Fruit fly (Drosophila melanogaster) whole organism, embryonic: ENCODE measurements around the gene CG17349.

Experiments
- Atf6 ChIP-seq: fragments of 200-800 bp; sonication (Bioruptor generic); IDR thresholded peaks from 2 replicates; pipeline ENCODE4 v1.3.6; 2022; ENCODE audit warnings: missing biosample characterization, missing genetic modification characterization
- Awh ChIP-seq: fragments of 200-800 bp; sonication (Bioruptor generic); IDR thresholded peaks from 2 replicates; pipeline ENCODE4, ENCODE4 v1.3.6; 2022; ENCODE audit warnings: missing biosample characterization, missing genetic modification characterization
- CG10274 ChIP-seq: fragments of 200-800 bp; sonication (Bioruptor generic); optimal IDR thresholded peaks from 3 replicates; lab custom pipeline; 2017; ENCODE audit warnings: missing biosample characterization, mild to moderate bottlenecking, missing genetic modification characterization
- CG11247 ChIP-seq: fragments of 200-800 bp; sonication (Bioruptor generic); IDR thresholded peaks from 2 replicates; pipeline ENCODE4 v1.3.6; 2022; ENCODE audit warnings: missing biosample characterization, missing genetic modification characterization
- CG11504 ChIP-seq: fragments of 200-800 bp; sonication (Bioruptor generic); optimal IDR thresholded peaks from 3 replicates; lab custom pipeline; 2019; ENCODE audit warnings: missing biosample characterization, mild to moderate bottlenecking, missing genetic modification characterization, moderate library complexity
- CG12219 ChIP-seq: fragments of 200-800 bp; sonication (Bioruptor generic); optimal IDR thresholded peaks from 3 replicates; lab custom pipeline; 2018; ENCODE audit warnings: missing biosample characterization, mild to moderate bottlenecking, missing genetic modification characterization
- CG15479 ChIP-seq: fragments of 200-800 bp; sonication (Bioruptor generic); optimal IDR thresholded peaks from 3 replicates; lab custom pipeline; 2019; ENCODE audit warnings: missing biosample characterization, mild to moderate bottlenecking, missing genetic modification characterization, moderate library complexity
- CG16779 ChIP-seq: fragments of 200-800 bp; sonication (Bioruptor generic); IDR thresholded peaks from 2 replicates; pipeline ENCODE4 v1.3.6; 2022; ENCODE audit warnings: missing biosample characterization, missing genetic modification characterization
- CG17385 ChIP-seq: fragments of 200-800 bp; sonication (Bioruptor generic); optimal IDR thresholded peaks from 3 replicates; lab custom pipeline; 2018; ENCODE audit warnings: missing biosample characterization, mild to moderate bottlenecking, missing genetic modification characterization
- CG18476 ChIP-seq: fragments of 200-800 bp; sonication (Bioruptor generic); optimal IDR thresholded peaks from 2 replicates; lab custom pipeline; 2016; ENCODE audit warnings: missing biosample characterization, mild to moderate bottlenecking, missing genetic modification characterization
- CG2678 ChIP-seq: fragments of 200-800 bp; sonication (Bioruptor generic); optimal IDR thresholded peaks from 3 replicates; lab custom pipeline; 2019; ENCODE audit warnings: missing biosample characterization, mild to moderate bottlenecking, missing genetic modification characterization, moderate library complexity
- CG2712 ChIP-seq: fragments of 200-800 bp; optimal IDR thresholded peaks from 3 replicates; lab custom pipeline; 2019; ENCODE audit warnings: missing biosample characterization, mild to moderate bottlenecking, missing genetic modification characterization, moderate library complexity
- CG33557 ChIP-seq: fragments of 200-800 bp; sonication (Bioruptor generic); optimal IDR thresholded peaks from 2 replicates; lab custom pipeline; 2019; ENCODE audit warnings: missing biosample characterization, mild to moderate bottlenecking, missing genetic modification characterization, moderate library complexity
- CG4404 ChIP-seq: fragments of 200-800 bp; sonication (Bioruptor generic); IDR thresholded peaks from 2 replicates; pipeline ENCODE4 v1.3.6; 2022; ENCODE audit warnings: missing biosample characterization, missing genetic modification characterization
- CG6791 ChIP-seq: fragments of 200-800 bp; sonication (Bioruptor generic); IDR thresholded peaks from 3 replicates; pipeline ENCODE4 v1.3.6; 2022; ENCODE audit warnings: missing biosample characterization, missing genetic modification characterization; ENCODE audit not compliant: partially characterized antibody
- CG7786 ChIP-seq: fragments of 200-800 bp; sonication (Bioruptor generic); optimal IDR thresholded peaks from 2 replicates; lab custom pipeline; 2016; ENCODE audit warnings: missing biosample characterization, missing genetic modification characterization
- CG8290 ChIP-seq, 3 experiments: fragments of 200-800 bp; sonication (Bioruptor generic); optimal IDR thresholded peaks; 2 replicates each; lab custom pipeline; 2016 to 2019; ENCODE audit warnings: missing biosample characterization in 3 of 3, missing genetic modification characterization in 3 of 3, mild to moderate bottlenecking in 2 of 3, moderate library complexity in 1 of 3
- CG8944 ChIP-seq: fragments of 200-800 bp; sonication (Bioruptor generic); optimal IDR thresholded peaks from 3 replicates; lab custom pipeline; 2016; ENCODE audit warnings: missing biosample characterization, missing genetic modification characterization
- CG9215 ChIP-seq: fragments of 200-800 bp; sonication (Bioruptor generic); IDR thresholded peaks from 2 replicates; pipeline ENCODE4 v1.3.6; 2022; ENCODE audit warnings: missing biosample characterization, missing genetic modification characterization
- CG9797 ChIP-seq: fragments of 200-800 bp; sonication (Bioruptor generic); optimal IDR thresholded peaks from 3 replicates; lab custom pipeline; 2018; ENCODE audit warnings: missing biosample characterization, mild to moderate bottlenecking, missing genetic modification characterization
- CHES-1-like ChIP-seq: fragments of 200-800 bp; sonication (Bioruptor generic); optimal IDR thresholded peaks from 2 replicates; lab custom pipeline; 2016; ENCODE audit warnings: missing biosample characterization, missing genetic modification characterization
- HmgZ ChIP-seq: fragments of 200-800 bp; sonication (Bioruptor generic); optimal IDR thresholded peaks from 2 replicates; lab custom pipeline; 2018; ENCODE audit warnings: missing biosample characterization, mild to moderate bottlenecking, missing genetic modification characterization
- Kr ChIP-seq: fragments of 200-800 bp; sonication (Bioruptor generic); optimal IDR thresholded peaks from 2 replicates; lab custom pipeline; 2017; ENCODE audit warnings: missing biosample characterization, mild to moderate bottlenecking, missing genetic modification characterization
- Lim3 ChIP-seq: fragments of 200-800 bp; sonication (Bioruptor generic); IDR thresholded peaks from 2 replicates; pipeline ENCODE4 v1.3.6; 2022; ENCODE audit warnings: missing biosample characterization, missing genetic modification characterization
- MTF-1 ChIP-seq: fragments of 200-800 bp; sonication (Bioruptor generic); optimal IDR thresholded peaks from 2 replicates; lab custom pipeline; 2018; ENCODE audit warnings: missing biosample characterization, mild to moderate bottlenecking, missing genetic modification characterization, borderline replicate concordance
- Mrtf ChIP-seq: fragments of 200-800 bp; sonication (Bioruptor generic); IDR thresholded peaks from 3 replicates; pipeline ENCODE4 v1.3.6; 2022; ENCODE audit warnings: missing biosample characterization, missing genetic modification characterization
- PHDP ChIP-seq: fragments of 200-800 bp; sonication (Bioruptor generic); optimal IDR thresholded peaks from 3 replicates; lab custom pipeline; 2018; ENCODE audit warnings: missing biosample characterization, mild to moderate bottlenecking, missing genetic modification characterization, moderate library complexity
- Tbp ChIP-seq: fragments of >200 bp; optimal IDR thresholded peaks from 2 replicates; lab custom pipeline; 2018; ENCODE audit warnings: missing biosample characterization, missing genetic modification characterization
- Vsx1 ChIP-seq: fragments of 200-800 bp; sonication (Bioruptor generic); optimal IDR thresholded peaks from 2 replicates; lab custom pipeline; 2017; ENCODE audit warnings: missing biosample characterization, mild to moderate bottlenecking, missing genetic modification characterization, missing genetic modification reagents
- abd-A ChIP-seq: fragments of 200-800 bp; sonication (Bioruptor generic); optimal IDR thresholded peaks from 3 replicates; lab custom pipeline; 2019; ENCODE audit warnings: missing biosample characterization, mild to moderate bottlenecking, missing genetic modification characterization, moderate library complexity
- aop ChIP-seq: fragments of 200-800 bp; sonication (Bioruptor generic); IDR thresholded peaks from 2 replicates; pipeline ENCODE4 v1.3.6; 2022; ENCODE audit warnings: missing biosample characterization, missing genetic modification characterization
- disco-r ChIP-seq: fragments of 200-800 bp; sonication (Bioruptor generic); optimal IDR thresholded peaks from 2 replicates; lab custom pipeline; 2016; ENCODE audit warnings: missing biosample characterization, missing genetic modification characterization
- en ChIP-seq: fragments of 200-800 bp; sonication (Bioruptor generic); optimal IDR thresholded peaks from 2 replicates; lab custom pipeline; 2016; ENCODE audit warnings: missing biosample characterization, missing genetic modification characterization
- gsb-n ChIP-seq: fragments of 200-800 bp; sonication (Bioruptor generic); optimal IDR thresholded peaks from 3 replicates; lab custom pipeline; 2018; ENCODE audit warnings: missing biosample characterization, mild to moderate bottlenecking, missing genetic modification characterization
- her ChIP-seq: fragments of 200-800 bp; sonication (Bioruptor generic); optimal IDR thresholded peaks from 2 replicates; lab custom pipeline; 2016; ENCODE audit warnings: missing biosample characterization, missing genetic modification characterization
- lmd ChIP-seq: fragments of 200-800 bp; sonication (Bioruptor generic); IDR thresholded peaks from 2 replicates; pipeline ENCODE4 v1.3.6; 2022; ENCODE audit warnings: missing biosample characterization, missing genetic modification characterization
- mirr ChIP-seq: fragments of 200-800 bp; sonication (Bioruptor generic); optimal IDR thresholded peaks from 3 replicates; lab custom pipeline; 2018; ENCODE audit warnings: missing biosample characterization, mild to moderate bottlenecking, missing genetic modification characterization
- nau ChIP-seq: fragments of 200-800 bp; sonication (Bioruptor generic); optimal IDR thresholded peaks from 3 replicates; lab custom pipeline; 2017; ENCODE audit warnings: missing biosample characterization, mild to moderate bottlenecking, missing genetic modification characterization, missing genetic modification reagents
- org-1 ChIP-seq: fragments of 200-800 bp; sonication (Bioruptor generic); optimal IDR thresholded peaks from 2 replicates; lab custom pipeline; 2017; ENCODE audit warnings: missing biosample characterization, missing genetic modification characterization
- prd ChIP-seq, 3 experiments: fragments of >200 bp in 2 of 3; fragments of 200-800 bp in 1 of 3; sonication (Bioruptor generic) in 1 of 3; optimal IDR thresholded peaks in 2 of 3; IDR thresholded peaks in 1 of 3; 2 replicates in 2 of 3; 3 replicates in 1 of 3; pipeline versions ENCODE4 v1.3.6 to Lab custom; 2017 to 2022; ENCODE audit warnings: missing biosample characterization in 1 of 3, missing genetic modification characterization in 1 of 3
- row ChIP-seq: fragments of 200-800 bp; sonication (Bioruptor generic); IDR thresholded peaks from 3 replicates; pipeline ENCODE4 v1.3.6; 2022; ENCODE audit warnings: missing biosample characterization, missing genetic modification characterization
- slou ChIP-seq: fragments of 200-800 bp; sonication (Bioruptor generic); optimal IDR thresholded peaks from 3 replicates; lab custom pipeline; 2016; ENCODE audit warnings: missing biosample characterization, missing genetic modification characterization
- tx ChIP-seq: fragments of 200-800 bp; sonication (Bioruptor generic); optimal IDR thresholded peaks from 2 replicates; lab custom pipeline; 2016; ENCODE audit warnings: missing biosample characterization, missing genetic modification characterization
- vfl ChIP-seq: fragments of 200-800 bp; sonication (Bioruptor generic); optimal IDR thresholded peaks from 2 replicates; lab custom pipeline; 2016; ENCODE audit warnings: missing biosample characterization, missing genetic modification characterization
- wdn ChIP-seq: fragments of 200-800 bp; sonication (Bioruptor generic); IDR thresholded peaks from 2 replicates; pipeline ENCODE4 v1.3.6; 2022; ENCODE audit warnings: missing biosample characterization, missing genetic modification characterization
- wek ChIP-seq: fragments of 200-800 bp; sonication (Bioruptor generic); optimal IDR thresholded peaks from 3 replicates; lab custom pipeline; 2018; ENCODE audit warnings: missing biosample characterization, mild to moderate bottlenecking, missing genetic modification characterization, moderate library complexity

CG17349 gene

dm6 chr2L:19415859-19416258 lies 45.6 kb downstream of the CG17349 start (continued):
- TF ChIP-seq CG9797 (GFP tag; lab: Kevin White, UChicago), result no peak
- TF ChIP-seq CG10274 (GFP tag; lab: Kevin White, UChicago), result no peak
- TF ChIP-seq CG4404, result no peak
- TF ChIP-seq MTF-1, result no peak
- no peak for TF ChIP-seq CG8290 (GFP tag; optimal IDR thresholded peaks at IDR 0.05; lab: Kevin White, UChicago)
- peak in 1 of 2 experiments; percentile 17 for TF ChIP-seq CG8290 (tag; optimal IDR thresholded peaks at IDR 0.05; lab: Kevin White, UChicago)
- peak; percentile 40 for TF ChIP-seq CG2678 (tag; lab: Kevin White, UChicago)
- peak; percentile 59 for TF ChIP-seq Atf6 (GFP tag; lab: Robert Waterston, UW)
- TF ChIP-seq mirr (GFP tag; lab: Kevin White, UChicago), result no peak
- TF ChIP-seq HmgZ (tag; lab: Kevin White, UChicago), result peak; percentile 14
- TF ChIP-seq abd-A (tag; lab: Kevin White, UChicago), result no peak
- peak; percentile 28; the same call in 1 of the 3 replicates for TF ChIP-seq Mrtf (GFP tag; lab: Robert Waterston, UW)
- TF ChIP-seq, all 482 proteins: peak for 47

- TF ChIP-seq lmd (GFP tag; lab: Robert Waterston, UW) (no peak; the same call in 1 of the 2 replicates), CG6791 (GFP tag; lab: Robert Waterston, UW) (no peak), CHES-1-like (GFP tag; lab: Kevin White, UChicago) (peak; percentile 88), aop (peak; percentile 63; the same call in 1 of the 2 replicates), CG11247 (peak; percentile 70; the same call in 1 of the 2 replicates), her (GFP tag; lab: Kevin White, UChicago) (peak; percentile 88), CG12219 (GFP tag; lab: Kevin White, UChicago) (peak; percentile 85), prd (optimal IDR thresholded peaks at IDR 0.05; lab: Kevin White, UChicago) (no peak), prd (GFP tag; IDR thresholded peaks at IDR 0.05; lab: Robert Waterston, UW) (peak; percentile 90), CG8944 (peak; percentile 89), vfl (GFP tag; lab: Kevin White, UChicago) (peak; percentile 50), disco-r (peak; percentile 82), CG11504 (peak; percentile 86), slou (GFP tag; lab: Kevin White, UChicago) (peak; percentile 69), wek (GFP tag; lab: Kevin White, UChicago) (peak; percentile 57), Vsx1 (GFP tag; lab: Kevin White, UChicago) (peak; percentile 53), Awh (GFP tag; lab: Robert Waterston, UW) (peak; percentile 92), gsb-n (tag; lab: Kevin White, UChicago) (peak; percentile 87), CG33557 (GFP tag; lab: Kevin White, UChicago) (peak; percentile 72), CG18476 (GFP tag; lab: Kevin White, UChicago) (peak; percentile 81), Tbp (GFP tag; lab: Kevin White, UChicago) (no peak), Kr (GFP tag; lab: Kevin White, UChicago) (no peak), row (GFP tag; lab: Robert Waterston, UW) (peak; percentile 88), CG7786 (GFP tag; lab: Kevin White, UChicago) (peak; percentile 74), CG9215 (GFP tag; lab: Robert Waterston, UW) (no peak), Lim3 (GFP tag; lab: Robert Waterston, UW) (peak; percentile 59; the same call in 1 of the 2 replicates), nau (peak; percentile 74), CG17385 (GFP tag; lab: Kevin White, UChicago) (peak; percentile 81), en (GFP tag; lab: Kevin White, UChicago) (peak; percentile 87), CG2712 (tag; lab: Kevin White, UChicago) (peak; percentile 89), tx (GFP tag; lab: Kevin White, UChicago) (peak; percentile 84), CG15479 (GFP tag; lab: Kevin White, UChicago) (no peak), PHDP (tag; lab: Kevin White, UChicago) (peak; percentile 88), wdn (GFP tag; lab: Robert Waterston, UW) (peak; percentile 47; the same call in 1 of the 2 replicates), CG16779 (GFP tag; lab: Robert Waterston, UW) (no peak), org-1 (GFP tag; lab: Kevin White, UChicago) (peak; percentile 87)
These were observed 46.6 kb downstream of the CG17349 start, which contains the start of gene Lectin-galC1 for dm6 chr2L:19416602-19417497. TSS of gene Lectin-galC1 (plus strand) at chr2L:19417447.
